Fruit fly (Drosophila melanogaster) whole organism, adult: Measurements from ENCODE around the gene CG12560.

Experiments used
- CG1620 ChIP-seq: fragments of 200-800 bp; sonication (Bioruptor generic); optimal IDR thresholded peaks from 2 replicates; lab custom pipeline; 2016; ENCODE audit warnings: missing biosample characterization, missing genetic modification characterization
- CG7045 ChIP-seq: fragments of 200-800 bp; sonication (Bioruptor generic); optimal IDR thresholded peaks from 2 replicates; lab custom pipeline; 2017; ENCODE audit warnings: missing biosample characterization, mild to moderate bottlenecking, missing genetic modification characterization
- Clk ChIP-seq: fragments of 200-800 bp; sonication (Bioruptor generic); optimal IDR thresholded peaks from 2 replicates; lab custom pipeline; 2017; ENCODE audit warnings: missing biosample characterization, missing genetic modification characterization
- Hr96 ChIP-seq: fragments of 200-800 bp; sonication (Bioruptor generic); optimal IDR thresholded peaks from 2 replicates; lab custom pipeline; 2016; ENCODE audit warnings: missing biosample characterization, missing genetic modification characterization
- bab1 ChIP-seq: fragments of 200-800 bp; sonication (Bioruptor generic); optimal IDR thresholded peaks from 3 replicates; lab custom pipeline; 2019; ENCODE audit warnings: missing biosample characterization, mild to moderate bottlenecking, missing genetic modification characterization, moderate library complexity
- cnc ChIP-seq, 2 experiments: fragments of >200 bp; optimal IDR thresholded peaks; 2 replicates each; lab custom pipeline; 2017
- kay ChIP-seq: fragments of 200-800 bp; sonication (Bioruptor generic); peaks from one replicate; lab custom pipeline; 2016; ENCODE audit warnings: missing biosample characterization, missing genetic modification characterization, borderline replicate concordance
- pad ChIP-seq: fragments of 200-800 bp; sonication (Bioruptor generic); optimal IDR thresholded peaks from 3 replicates; lab custom pipeline; 2017; ENCODE audit warnings: missing biosample characterization, missing genetic modification characterization, mild to moderate bottlenecking, moderate library complexity, missing genetic modification reagents
- toe ChIP-seq: fragments of 200-800 bp; sonication (Bioruptor generic); optimal IDR thresholded peaks from 2 replicates; lab custom pipeline; 2016; ENCODE audit warnings: missing biosample characterization, missing genetic modification characterization

DNA sequence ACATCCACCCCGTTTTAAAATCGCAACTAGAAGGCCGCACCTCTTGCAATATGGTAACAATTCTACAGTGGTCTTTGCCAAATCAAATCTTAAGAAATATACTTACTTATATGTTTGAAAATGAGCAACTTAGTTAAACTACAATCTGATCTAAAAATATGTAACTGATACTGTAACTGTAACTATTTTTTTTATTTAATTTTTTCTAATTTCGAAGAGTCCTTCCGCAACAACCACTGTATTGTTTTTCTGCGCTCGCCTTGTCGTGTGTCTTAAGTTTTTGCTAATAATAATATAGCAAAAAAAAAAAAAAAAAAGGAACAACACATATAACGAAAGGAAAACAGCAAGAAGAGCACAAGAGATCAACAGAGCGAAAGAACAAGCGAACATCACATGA, 37.9 kb downstream of the CG12560 start:
- TF ChIP-seq Clk (GFP tag; lab: Kevin White, UChicago) (no peak), bab1 (GFP tag; lab: Kevin White, UChicago) (no peak), CG1620 (GFP tag; lab: Kevin White, UChicago) (no peak), cnc (optimal IDR thresholded peaks at IDR 0.05; lab: Kevin White, UChicago) (no peak), CG7045 (GFP tag; lab: Kevin White, UChicago) (no peak), kay (GFP tag; lab: Kevin White, UChicago) (no peak), toe (GFP tag; lab: Kevin White, UChicago) (no peak), pad (GFP tag; lab: Kevin White, UChicago) (no peak), Hr96 (GFP tag; lab: Kevin White, UChicago) (no peak)
